Fruit fly (Drosophila melanogaster): Measurements from ENCODE around the gene CG10650.

Gene CG10650

DNA sequence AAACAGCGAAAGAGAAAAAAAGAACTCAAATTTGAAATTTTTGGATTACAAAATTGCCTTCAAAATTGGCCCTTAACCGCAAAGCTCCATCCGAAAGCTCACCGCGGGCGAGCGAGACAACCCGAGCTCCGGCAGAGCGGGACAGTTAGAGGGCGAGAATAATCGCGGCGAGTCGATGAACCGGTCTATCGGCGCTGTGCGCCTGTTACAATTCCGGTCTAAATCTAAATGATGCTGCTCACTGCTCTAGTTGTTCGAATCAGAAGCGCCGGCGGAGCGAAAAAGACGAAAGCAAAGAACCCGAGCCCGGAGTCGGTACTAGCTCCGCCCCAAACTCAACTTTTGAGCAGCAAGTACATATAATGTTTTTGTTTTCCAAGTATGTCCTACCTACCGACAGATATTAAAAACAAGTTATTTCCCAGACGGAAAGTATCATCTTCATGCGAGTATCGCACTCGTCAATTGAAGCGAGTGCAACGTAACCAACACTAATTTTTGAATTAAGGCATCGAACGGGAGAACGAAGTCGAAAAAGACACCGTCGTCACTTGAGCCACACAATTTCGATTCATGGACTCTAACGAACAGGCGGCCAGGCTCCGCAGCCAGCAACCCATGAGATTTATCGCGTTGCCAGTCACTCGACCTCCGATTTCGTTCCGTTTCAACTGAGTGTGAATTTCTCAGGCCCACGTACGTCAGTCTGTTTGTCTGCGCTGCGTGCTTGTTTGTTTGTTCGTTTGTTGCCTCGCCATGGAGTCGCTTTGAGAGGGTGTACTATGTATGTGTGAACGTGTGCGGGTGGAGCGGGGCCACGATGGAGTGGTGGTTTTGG, 51.3 kb downstream of the CG10650 start (continued):
- TF ChIP-seq Xbp1 (GFP tag; optimal IDR thresholded peaks at IDR 0.05) = no peak
- peak; percentile 79 for TF ChIP-seq Hmr (GFP tag; optimal IDR thresholded peaks at IDR 0.05)
- TF ChIP-seq slp2 (GFP tag; optimal IDR thresholded peaks at IDR 0.05) = no peak
- peak; percentile 97 for TF ChIP-seq CG6254 (GFP tag; optimal IDR thresholded peaks at IDR 0.05)
- TF ChIP-seq Gsc (GFP tag; IDR thresholded peaks at IDR 0.05) = no peak
- TF ChIP-seq Abd-B (GFP tag; optimal IDR thresholded peaks at IDR 0.05) = no peak
- TF ChIP-seq PHDP (tag; optimal IDR thresholded peaks at IDR 0.05) = no peak
- TF ChIP-seq klu (GFP tag; IDR thresholded peaks at IDR 0.05) = no peak
- no peak for TF ChIP-seq pnt (GFP tag; optimal IDR thresholded peaks at IDR 0.05)
- peak; percentile 19 for TF ChIP-seq stwl (tag; optimal IDR thresholded peaks at IDR 0.05)
- TF ChIP-seq Rx (GFP tag; IDR thresholded peaks at IDR 0.05) = no peak
- TF ChIP-seq cg (GFP tag; optimal IDR thresholded peaks at IDR 0.05) = peak; percentile 61
- peak; percentile 46 for TF ChIP-seq CG9797 (GFP tag; optimal IDR thresholded peaks at IDR 0.05)
- TF ChIP-seq Dad (GFP tag; optimal IDR thresholded peaks at IDR 0.05) = no peak
- no peak for TF ChIP-seq Jarid2 (GFP tag; optimal IDR thresholded peaks at IDR 0.05)
- TF ChIP-seq TFAM (GFP tag; optimal IDR thresholded peaks at IDR 0.05) = no peak
- TF ChIP-seq Tbp (GFP tag; optimal IDR thresholded peaks at IDR 0.05) = no peak
- no peak for TF ChIP-seq maf-S (GFP tag; optimal IDR thresholded peaks at IDR 0.05)
- no peak for TF ChIP-seq peb (GFP tag; IDR thresholded peaks at IDR 0.05)
- no peak for TF ChIP-seq crc (GFP tag; optimal IDR thresholded peaks at IDR 0.05)
- peak; percentile 93 for TF ChIP-seq pfk (GFP tag; optimal IDR thresholded peaks at IDR 0.05)
- no peak for TF ChIP-seq sob (GFP tag; IDR thresholded peaks at IDR 0.05)
- no peak for TF ChIP-seq row (GFP tag; IDR thresholded peaks at IDR 0.05)
- no peak for TF ChIP-seq CG30020 (tag; optimal IDR thresholded peaks at IDR 0.05)
- no peak for TF ChIP-seq Blimp-1 (GFP tag; optimal IDR thresholded peaks at IDR 0.05)
- no peak for TF ChIP-seq NK7.1 (GFP tag; optimal IDR thresholded peaks at IDR 0.05)
- no peak for TF ChIP-seq CG17361 (GFP tag; IDR thresholded peaks at IDR 0.05)
- TF ChIP-seq bsh (GFP tag; optimal IDR thresholded peaks at IDR 0.05) = peak in 1 of 2 experiments; percentile 48
- no peak for TF ChIP-seq wdn (GFP tag; IDR thresholded peaks at IDR 0.05)
- TF ChIP-seq CG1603 (tag; optimal IDR thresholded peaks at IDR 0.05) = peak; percentile 28
- peak; percentile 88 for TF ChIP-seq Deaf1 (tag; optimal IDR thresholded peaks at IDR 0.05)
- TF ChIP-seq z (GFP tag; IDR thresholded peaks at IDR 0.05) = no peak
- TF ChIP-seq CG9437 (GFP tag; optimal IDR thresholded peaks at IDR 0.05) = no peak
- TF ChIP-seq Dip3 (GFP tag; optimal IDR thresholded peaks at IDR 0.05) = no peak
- peak; percentile 45 for TF ChIP-seq nom (GFP tag; optimal IDR thresholded peaks at IDR 0.05)
- TF ChIP-seq NC2α (GFP tag; optimal IDR thresholded peaks at IDR 0.05) = no peak
- no peak for TF ChIP-seq Asciz (GFP tag; optimal IDR thresholded peaks at IDR 0.05)
- peak; percentile 24 for TF ChIP-seq cwo (GFP tag; optimal IDR thresholded peaks at IDR 0.05)
- no peak for TF ChIP-seq CG4404 (GFP tag; IDR thresholded peaks at IDR 0.05)
- no peak for TF ChIP-seq gem (tag; optimal IDR thresholded peaks at IDR 0.05)
- TF ChIP-seq slbo (GFP tag; IDR thresholded peaks at IDR 0.05) = no peak
- no peak for TF ChIP-seq Gug (GFP tag; IDR thresholded peaks at IDR 0.05)
- TF ChIP-seq Poxn (GFP tag; IDR thresholded peaks at IDR 0.05) = no peak
- no peak for TF ChIP-seq ranshi (GFP tag; IDR thresholded peaks at IDR 0.05)
- no peak for TF ChIP-seq CG6175 (GFP tag; IDR thresholded peaks at IDR 0.05)
- TF ChIP-seq sd (tag; optimal IDR thresholded peaks at IDR 0.05) = peak; percentile 54
- no peak for TF ChIP-seq sima (GFP tag; optimal IDR thresholded peaks at IDR 0.05)
- no peak for TF ChIP-seq Sry-β (GFP tag; optimal IDR thresholded peaks at IDR 0.05)
- TF ChIP-seq CG13296 (GFP tag; optimal IDR thresholded peaks at IDR 0.05) = peak; percentile 69
- no peak for TF ChIP-seq chif (GFP tag; optimal IDR thresholded peaks at IDR 0.05)

Measured in whole organism, embryonic.